Fruit fly (Drosophila melanogaster): Measurements from ENCODE around the gene CG11970.

DNA sequence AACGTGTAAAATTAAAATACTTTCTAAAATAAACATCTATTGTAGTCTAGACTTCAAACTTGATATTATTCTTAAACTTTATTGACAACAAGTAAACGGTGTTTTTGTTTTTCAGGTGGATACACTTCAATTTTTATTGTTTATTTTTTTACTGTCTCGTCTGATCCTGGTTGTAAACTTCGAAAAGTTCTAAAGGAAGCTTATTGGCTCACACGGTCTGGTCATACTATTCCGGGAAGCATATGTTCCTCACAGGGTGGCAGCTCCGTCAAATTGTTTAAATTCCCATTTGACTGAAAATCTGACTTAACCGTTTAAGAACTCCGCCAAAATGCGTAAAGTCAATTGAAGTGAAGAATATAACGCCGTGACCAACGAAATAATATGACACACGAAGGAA lies 23.7 kb downstream of the CG11970 start, which contains the start of gene CG11983:
- TF ChIP-seq tai (GFP tag; optimal IDR thresholded peaks at IDR 0.05): no peak
- TF ChIP-seq Dif (GFP tag; optimal IDR thresholded peaks at IDR 0.05; ENCODE audit: partially characterized antibody): no peak
- TF ChIP-seq Abd-B (GFP tag; optimal IDR thresholded peaks at IDR 0.05): no peak
- no peak for TF ChIP-seq sage (GFP tag; optimal IDR thresholded peaks at IDR 0.05)
- TF ChIP-seq Mio (GFP tag; optimal IDR thresholded peaks at IDR 0.05): no peak
- TF ChIP-seq Vsx2 (GFP tag; optimal IDR thresholded peaks at IDR 0.05; ENCODE audit: partially characterized antibody): no peak
- TF ChIP-seq Hr78 (GFP tag; optimal IDR thresholded peaks at IDR 0.05): no peak
- no peak for TF ChIP-seq N (GFP tag; optimal IDR thresholded peaks at IDR 0.05)
- no peak for TF ChIP-seq Hnf4 (GFP tag; optimal IDR thresholded peaks at IDR 0.05)

All from whole organism, wandering third instar larva.